Worm (Caenorhabditis elegans): ENCODE measurements around the gene F10A3.11.

Gene F10A3.11

ce11 chrV:16120922-16121321 is 41.6 kb upstream of the F10A3.11 start, which contains the start of gene skr-3:
skr-3 (plus strand) TSS chrV:16121084.
- TF ChIP-seq ttx-3 (tag; optimal IDR thresholded peaks at IDR 0.05) = no peak
- TF ChIP-seq hlh-13 (GFP tag; optimal IDR thresholded peaks at IDR 0.05) = no peak
- TF ChIP-seq unc-55 (GFP tag; optimal IDR thresholded peaks at IDR 0.05) = no peak
- TF ChIP-seq F13H6.1 (tag; optimal IDR thresholded peaks at IDR 0.05) = no peak
- no peak for TF ChIP-seq hlh-30 (tag; optimal IDR thresholded peaks at IDR 0.05; ENCODE audit: insufficient read depth)
- TF ChIP-seq pha-2 (tag; optimal IDR thresholded peaks at IDR 0.05) = no peak
- TF ChIP-seq ets-4 (tag; optimal IDR thresholded peaks at IDR 0.05) = no peak
- no peak for TF ChIP-seq hlh-6 (tag; optimal IDR thresholded peaks at IDR 0.05)
- no peak for TF ChIP-seq T23F11.4 (GFP tag; optimal IDR thresholded peaks at IDR 0.05)
- TF ChIP-seq sox-4 (tag; optimal IDR thresholded peaks at IDR 0.05) = no peak
- no peak for TF ChIP-seq nfya-1 (tag; optimal IDR thresholded peaks at IDR 0.05)
- no peak for TF ChIP-seq tbx-7 (tag; optimal IDR thresholded peaks at IDR 0.05)
- TF ChIP-seq ceh-30 (tag; optimal IDR thresholded peaks at IDR 0.05) = no peak
- no peak for TF ChIP-seq madf-2 (tag; optimal IDR thresholded peaks at IDR 0.05)
- TF ChIP-seq pax-1 (tag; optimal IDR thresholded peaks at IDR 0.05) = no peak
- no peak for TF ChIP-seq dmd-4 (tag; optimal IDR thresholded peaks at IDR 0.05; ENCODE audit: borderline replicate concordance)
- TF ChIP-seq ceh-2 (tag; optimal IDR thresholded peaks at IDR 0.05) = no peak
- TF ChIP-seq ceh-22 (tag; optimal IDR thresholded peaks at IDR 0.05) = no peak

ce11 chrV:16121451-16121850 is 41.0 kb upstream of the F10A3.11 start:
- TF ChIP-seq ttx-3 (tag; optimal IDR thresholded peaks at IDR 0.05) (no peak), T23F11.4 (GFP tag; optimal IDR thresholded peaks at IDR 0.05) (no peak), hlh-8 (tag; optimal IDR thresholded peaks at IDR 0.05) (no peak), unc-86 (tag; optimal IDR thresholded peaks at IDR 0.05) (no peak), nhr-11 (tag; optimal IDR thresholded peaks at IDR 0.05) (no peak), K09A11.1 (tag; optimal IDR thresholded peaks at IDR 0.05; ENCODE audit: insufficient read depth) (no peak), dmd-4 (tag; optimal IDR thresholded peaks at IDR 0.05; ENCODE audit: borderline replicate concordance) (no peak)

DNA sequence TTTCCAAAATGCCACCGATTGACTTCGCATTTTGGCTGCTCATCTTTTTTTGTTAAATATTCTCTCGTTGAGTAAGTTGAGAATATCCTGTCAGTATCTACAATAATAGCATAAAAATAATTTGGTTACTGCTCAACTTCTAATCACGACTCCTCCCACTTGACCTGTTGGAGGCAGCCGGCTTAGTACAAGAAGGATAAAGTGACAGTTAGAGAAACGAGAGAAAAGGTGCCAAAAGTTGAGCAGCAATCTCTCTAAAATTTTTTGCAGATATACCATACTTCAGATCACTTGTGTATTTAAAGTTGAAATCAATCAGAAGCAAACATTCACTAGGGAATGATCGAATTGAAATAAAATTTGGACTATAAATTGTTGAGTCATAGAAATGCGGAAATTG is 37.7 kb upstream of the F10A3.11 start, which contains the start of gene nhr-111:
Gene nhr-111 (minus strand): TSS at position 101 of the 400 bp plus-strand sequence.
- TF ChIP-seq pha-2 (tag; optimal IDR thresholded peaks at IDR 0.05) (no peak), pha-4 (tag; optimal IDR thresholded peaks at IDR 0.05) (no peak), ceh-22 (tag; optimal IDR thresholded peaks at IDR 0.05) (no peak), unc-86 (tag; optimal IDR thresholded peaks at IDR 0.05) (no peak), ceh-14 (tag; optimal IDR thresholded peaks at IDR 0.05) (no peak), ceh-2 (tag; optimal IDR thresholded peaks at IDR 0.05) (no peak), pax-1 (tag; optimal IDR thresholded peaks at IDR 0.05) (no peak), ceh-6 (GFP tag; optimal IDR thresholded peaks at IDR 0.05) (no peak), ets-4 (tag; optimal IDR thresholded peaks at IDR 0.05) (no peak)

- TF ChIP-seq unc-86 (tag; optimal IDR thresholded peaks at IDR 0.05) (no peak), ceh-6 (GFP tag; optimal IDR thresholded peaks at IDR 0.05) (no peak), unc-55 (GFP tag; optimal IDR thresholded peaks at IDR 0.05) (no peak), pqm-1 (tag; optimal IDR thresholded peaks at IDR 0.05) (no peak), sox-4 (tag; optimal IDR thresholded peaks at IDR 0.05) (no peak), ceh-14 (tag; optimal IDR thresholded peaks at IDR 0.05) (no peak), ceh-9 (tag; optimal IDR thresholded peaks at IDR 0.05) (no peak), hlh-13 (GFP tag; optimal IDR thresholded peaks at IDR 0.05) (no peak), unc-3 (GFP tag; conservative IDR thresholded peaks at IDR 0.05) (no peak), unc-3 (tag; optimal IDR thresholded peaks at IDR 0.05) (no peak)
Observed at ce11 chrV:16127401-16127800, 35.1 kb upstream of the F10A3.11 start, which contains the start of gene fbxa-143. fbxa-143 (minus strand) TSS chrV:16127501.

ce11 chrV:16129116-16129515 is 33.4 kb upstream of the F10A3.11 start:
- TF ChIP-seq sox-4 (tag; optimal IDR thresholded peaks at IDR 0.05) = no peak

DNA sequence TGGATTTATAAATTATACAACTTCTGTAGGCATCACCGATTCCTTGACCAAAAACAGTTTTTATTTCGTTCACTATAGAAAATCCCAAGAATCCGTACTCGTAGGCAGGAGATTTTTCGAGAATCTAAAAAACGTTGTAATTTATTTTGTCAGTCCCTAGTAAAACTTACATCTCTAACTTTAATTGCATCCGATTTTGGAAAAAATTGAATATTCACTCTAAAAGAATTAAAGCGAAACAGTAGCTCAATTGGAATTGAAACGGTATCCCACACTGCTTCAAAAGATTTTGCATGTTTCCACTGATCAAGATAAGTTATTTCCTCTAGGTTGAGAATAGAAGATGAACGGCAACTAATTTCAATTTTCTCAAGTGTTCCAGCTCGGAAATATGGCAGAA is 31.2 kb upstream of the F10A3.11 start, which contains the start of gene fbxa-142:
Gene fbxa-142 (minus strand): TSS at position 101 of the 400 bp plus-strand sequence.
- TF ChIP-seq sdc-2 (tag; optimal IDR thresholded peaks at IDR 0.05) (no peak), madf-2 (tag; optimal IDR thresholded peaks at IDR 0.05) (no peak), npax-4 (tag; optimal IDR thresholded peaks at IDR 0.05) (no peak), unc-42 (tag; optimal IDR thresholded peaks at IDR 0.05) (no peak), sox-2 (GFP tag; IDR thresholded peaks at IDR 0.05) (no peak), Y22D7AL.16 (tag; optimal IDR thresholded peaks at IDR 0.05) (no peak), ceh-24 (tag; optimal IDR thresholded peaks at IDR 0.05) (no peak), ttx-3 (tag; optimal IDR thresholded peaks at IDR 0.05) (no peak), ref-2 (tag; optimal IDR thresholded peaks at IDR 0.05) (no peak), C38D4.7 (GFP tag; optimal IDR thresholded peaks at IDR 0.05) (no peak), dmd-4 (tag; optimal IDR thresholded peaks at IDR 0.05; ENCODE audit: borderline replicate concordance) (no peak), elt-2 (tag; optimal IDR thresholded peaks at IDR 0.05) (no peak), pax-1 (tag; optimal IDR thresholded peaks at IDR 0.05) (no peak), ceh-48 (tag; optimal IDR thresholded peaks at IDR 0.05) (no peak), C08G9.2 (tag; optimal IDR thresholded peaks at IDR 0.05) (no peak), lim-6 (tag; optimal IDR thresholded peaks at IDR 0.05) (no peak), pha-2 (tag; optimal IDR thresholded peaks at IDR 0.05) (no peak)
